Fruit fly (Drosophila melanogaster): Measurements from ENCODE around the gene mtSSB.

The mtSSB gene

DNA sequence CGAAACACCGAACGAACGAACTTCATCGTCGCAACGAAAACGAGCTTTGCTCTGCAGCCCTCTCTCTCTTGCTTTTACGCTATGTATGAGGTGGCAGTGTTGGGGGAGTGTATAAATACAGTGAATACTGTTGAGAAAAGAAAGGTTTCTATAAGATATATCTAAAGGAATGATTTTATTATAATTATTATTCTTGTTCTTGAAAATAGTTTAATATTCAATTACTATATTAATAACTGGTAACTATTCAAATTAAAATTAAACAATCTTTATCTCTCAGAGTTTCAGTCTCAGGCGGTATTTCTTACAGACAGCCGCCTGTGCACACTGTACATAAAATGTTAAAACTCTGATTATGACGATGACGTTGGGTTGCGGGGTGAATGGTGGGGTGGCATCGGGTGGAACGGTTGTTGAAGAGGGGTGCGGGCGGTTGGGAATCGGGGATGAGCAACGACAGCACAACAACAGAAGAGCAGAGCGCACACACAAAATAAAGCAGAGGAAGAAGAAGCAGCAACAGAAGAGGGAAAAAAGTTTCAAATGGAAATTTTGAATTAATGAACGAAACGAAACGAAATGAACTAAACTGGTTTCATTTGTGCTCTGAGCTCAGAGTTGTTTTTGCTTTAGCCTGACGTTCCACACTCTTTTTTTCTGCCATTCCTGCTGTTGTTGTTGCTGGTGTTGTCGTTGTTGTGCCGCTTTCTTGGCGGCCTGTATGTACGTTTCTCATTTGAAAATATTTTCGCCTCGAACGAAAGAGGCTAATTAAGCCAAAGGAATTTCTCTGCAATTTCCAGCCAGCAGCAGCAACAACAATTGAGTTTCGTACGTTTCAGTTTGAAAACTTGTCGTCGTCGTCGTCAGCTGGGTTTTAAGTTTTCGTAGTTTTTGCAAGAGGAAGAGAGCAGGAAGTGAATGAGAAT is 31.9 kb upstream of the mtSSB start (continued):
- TF ChIP-seq pum (GFP tag; optimal IDR thresholded peaks at IDR 0.05) (peak; percentile 79), Antp (GFP tag; optimal IDR thresholded peaks at IDR 0.05) (peak; percentile 80), CG5245 (GFP tag; optimal IDR thresholded peaks at IDR 0.05) (peak; percentile 95), Myb (GFP tag; optimal IDR thresholded peaks at IDR 0.05) (peak; percentile 50), CG1529 (GFP tag; optimal IDR thresholded peaks at IDR 0.05) (peak; percentile 96), zen (tag; optimal IDR thresholded peaks at IDR 0.05) (peak; percentile 95), run (tag; optimal IDR thresholded peaks at IDR 0.05) (peak; percentile 97), Atf6 (GFP tag; IDR thresholded peaks at IDR 0.05) (no peak), CG31224 (GFP tag; IDR thresholded peaks at IDR 0.05) (no peak), CG17829 (tag; optimal IDR thresholded peaks at IDR 0.05) (peak; percentile 99), kni (GFP tag; optimal IDR thresholded peaks at IDR 0.05) (peak; percentile 96), zfh1 (GFP tag; IDR thresholded peaks at IDR 0.05) (no peak), CG8359 (GFP tag; optimal IDR thresholded peaks at IDR 0.05; ENCODE audit: borderline replicate concordance) (peak; percentile 91), CG4282 (GFP tag; optimal IDR thresholded peaks at IDR 0.05) (no peak), CG10654 (GFP tag; optimal IDR thresholded peaks at IDR 0.05) (peak; percentile 96), CG1233 (GFP tag; optimal IDR thresholded peaks at IDR 0.05) (peak; percentile 96), CG32772 (GFP tag; IDR thresholded peaks at IDR 0.05) (no peak), repo (GFP tag; optimal IDR thresholded peaks at IDR 0.05) (peak; percentile 64), CG10565 (GFP tag; optimal IDR thresholded peaks at IDR 0.05) (peak; percentile 46), CG13624 (GFP tag; optimal IDR thresholded peaks at IDR 0.05) (peak; percentile 74), CG4617 (GFP tag; optimal IDR thresholded peaks at IDR 0.05; ENCODE audit: borderline replicate concordance) (peak; percentile 93), vvl (GFP tag; IDR thresholded peaks at IDR 0.05) (no peak), Eip74EF (GFP tag; optimal IDR thresholded peaks at IDR 0.05) (peak in 1 of 2 experiments; percentile 97), yki (optimal IDR thresholded peaks at IDR 0.05) (no peak), CG9609 (GFP tag; optimal IDR thresholded peaks at IDR 0.05) (peak; percentile 67), tap (tag; optimal IDR thresholded peaks at IDR 0.05) (peak; percentile 99), fu2 (GFP tag; optimal IDR thresholded peaks at IDR 0.05) (peak; percentile 64), slbo (GFP tag; IDR thresholded peaks at IDR 0.05) (no peak), CG10267 (tag; optimal IDR thresholded peaks at IDR 0.05) (peak; percentile 96), CG13287 (GFP tag; IDR thresholded peaks at IDR 0.05; ENCODE audit: partially characterized antibody) (no peak), peb (GFP tag; IDR thresholded peaks at IDR 0.05) (no peak), sob (GFP tag; IDR thresholded peaks at IDR 0.05) (no peak), fd3F (GFP tag; optimal IDR thresholded peaks at IDR 0.05) (peak; percentile 97), Lim3 (GFP tag; IDR thresholded peaks at IDR 0.05) (no peak), D (optimal IDR thresholded peaks at IDR 0.05) (no peak), D (GFP tag; optimal IDR thresholded peaks at IDR 0.05) (peak; percentile 97), CG3281 (GFP tag; optimal IDR thresholded peaks at IDR 0.05) (peak; percentile 98), ttk (GFP tag; IDR thresholded peaks at IDR 0.05) (no peak), sisA (GFP tag; IDR thresholded peaks at IDR 0.05) (no peak), disco-r (GFP tag; optimal IDR thresholded peaks at IDR 0.05) (no peak), CG12104 (GFP tag; optimal IDR thresholded peaks at IDR 0.05) (peak; percentile 97), CG15601 (tag; optimal IDR thresholded peaks at IDR 0.05) (peak; percentile 98), tio (GFP tag; optimal IDR thresholded peaks at IDR 0.05) (peak; percentile 96), CG13894 (tag; optimal IDR thresholded peaks at IDR 0.05) (peak; percentile 95), CkIIα-i1 (GFP tag; IDR thresholded peaks at IDR 0.05) (no peak), gem (tag; optimal IDR thresholded peaks at IDR 0.05) (peak; percentile 99), Oli (tag; optimal IDR thresholded peaks at IDR 0.05) (peak; percentile 98), ara (GFP tag; IDR thresholded peaks at IDR 0.05) (no peak), CG10209 (GFP tag; optimal IDR thresholded peaks at IDR 0.05) (peak; percentile 97), p53 (GFP tag; optimal IDR thresholded peaks at IDR 0.05) (peak; percentile 65)

Data from whole organism, embryonic.